Fruit fly (Drosophila melanogaster): ENCODE measurements around the gene mtgo.

The mtgo gene

DNA sequence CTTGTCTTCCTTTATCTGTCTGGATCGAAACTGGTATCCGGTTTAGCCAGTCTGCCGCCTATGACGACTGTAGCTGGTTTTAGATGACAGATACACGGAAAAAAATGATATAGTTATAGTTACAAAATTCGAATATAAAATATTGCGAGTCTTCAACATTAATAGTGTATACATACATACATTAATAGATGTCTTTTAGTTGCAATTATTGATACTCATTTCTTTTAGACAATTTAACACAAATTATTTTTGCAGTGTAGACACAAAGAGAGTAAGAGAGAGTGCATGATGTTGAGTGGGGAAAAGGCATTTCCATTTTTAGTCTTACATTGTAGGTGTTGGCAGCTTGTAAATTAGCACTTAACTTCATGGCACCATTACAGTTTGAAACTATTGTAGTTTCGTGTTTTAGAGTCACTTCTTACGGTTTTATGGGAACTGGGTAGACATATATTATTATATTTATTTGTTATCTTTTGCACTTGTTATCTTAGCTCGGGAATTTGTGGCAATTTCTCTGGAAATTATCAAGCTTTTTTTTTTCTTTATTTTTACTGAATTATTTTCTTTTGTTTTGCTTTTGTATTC, 49.5 kb upstream of the mtgo start:
- TF ChIP-seq Gug (GFP tag; IDR thresholded peaks at IDR 0.05) (no peak), Oli (tag; optimal IDR thresholded peaks at IDR 0.05) (peak; percentile 91), maf-S (GFP tag; optimal IDR thresholded peaks at IDR 0.05) (peak; percentile 66), CG9609 (GFP tag; optimal IDR thresholded peaks at IDR 0.05) (peak; percentile 73), CG8924 (tag; optimal IDR thresholded peaks at IDR 0.05) (peak; percentile 96), yki (optimal IDR thresholded peaks at IDR 0.05) (no peak), CG42726 (GFP tag; IDR thresholded peaks at IDR 0.05; ENCODE audit: partially characterized antibody) (no peak), Deaf1 (tag; optimal IDR thresholded peaks at IDR 0.05) (no peak), shn (GFP tag; optimal IDR thresholded peaks at IDR 0.05) (peak; percentile 56), hth (optimal IDR thresholded peaks at IDR 0.05) (no peak), Hmx (GFP tag; optimal IDR thresholded peaks at IDR 0.05) (no peak), da (GFP tag; optimal IDR thresholded peaks at IDR 0.05) (peak; percentile 20), CG6683 (GFP tag; optimal IDR thresholded peaks at IDR 0.05) (no peak), CG4617 (GFP tag; optimal IDR thresholded peaks at IDR 0.05; ENCODE audit: borderline replicate concordance) (peak; percentile 72), sima (GFP tag; optimal IDR thresholded peaks at IDR 0.05) (no peak), sens-2 (GFP tag; IDR thresholded peaks at IDR 0.05) (peak; percentile 59; the same call in 1 of the 2 replicates), CG14965 (GFP tag; optimal IDR thresholded peaks at IDR 0.05; ENCODE audit: borderline replicate concordance) (no peak), CG12659 (GFP tag; optimal IDR thresholded peaks at IDR 0.05) (peak; percentile 85), nau (GFP tag; optimal IDR thresholded peaks at IDR 0.05) (no peak), Bteb2 (GFP tag; optimal IDR thresholded peaks at IDR 0.05) (peak; percentile 79), Ptx1 (GFP tag; IDR thresholded peaks at IDR 0.05) (peak; percentile 82), vfl (GFP tag; optimal IDR thresholded peaks at IDR 0.05) (peak; percentile 56), pfk (GFP tag; optimal IDR thresholded peaks at IDR 0.05) (no peak), pan (optimal IDR thresholded peaks at IDR 0.05) (no peak), pan (GFP tag; optimal IDR thresholded peaks at IDR 0.05 in 1 of 2, IDR thresholded peaks at IDR 0.05 in 1 of 2) (no peak), trh (GFP tag; optimal IDR thresholded peaks at IDR 0.05) (peak; percentile 56), CG8290 (GFP tag; optimal IDR thresholded peaks at IDR 0.05) (peak; percentile 85), CG8290 (tag; optimal IDR thresholded peaks at IDR 0.05) (peak in 1 of 2 experiments; percentile 93), ftz-f1 (GFP tag; optimal IDR thresholded peaks at IDR 0.05) (no peak), CG30020 (tag; optimal IDR thresholded peaks at IDR 0.05) (no peak), luna (GFP tag; optimal IDR thresholded peaks at IDR 0.05) (peak; percentile 28), CG13775 (GFP tag; optimal IDR thresholded peaks at IDR 0.05) (peak; percentile 71), Opbp (GFP tag; IDR thresholded peaks at IDR 0.05; ENCODE audit: partially characterized antibody) (no peak), CG3847 (GFP tag; IDR thresholded peaks at IDR 0.05) (peak; percentile 72), jing (GFP tag; optimal IDR thresholded peaks at IDR 0.05) (peak; percentile 86), stc (GFP tag; IDR thresholded peaks at IDR 0.05) (no peak), CG10543 (GFP tag; optimal IDR thresholded peaks at IDR 0.05) (no peak), wdn (GFP tag; IDR thresholded peaks at IDR 0.05) (peak; percentile 69), Myb (GFP tag; optimal IDR thresholded peaks at IDR 0.05) (peak; percentile 45), Dip3 (GFP tag; optimal IDR thresholded peaks at IDR 0.05) (no peak), croc (GFP tag; conservative IDR thresholded peaks at IDR 0.05) (no peak), sens (GFP tag) (peak; percentile 33), gro (GFP tag; optimal IDR thresholded peaks at IDR 0.05) (no peak), CG11696 (GFP tag; IDR thresholded peaks at IDR 0.05) (no peak), Elba2 (GFP tag; optimal IDR thresholded peaks at IDR 0.05) (peak; percentile 3), Ravus (GFP tag; IDR thresholded peaks at IDR 0.05) (no peak), HLH4C (GFP tag; IDR thresholded peaks at IDR 0.05; ENCODE audit: partially characterized antibody) (no peak), CG34376 (GFP tag; optimal IDR thresholded peaks at IDR 0.05) (no peak), knrl (GFP tag; IDR thresholded peaks at IDR 0.05; ENCODE audit: partially characterized antibody) (no peak), CG15696 (tag; optimal IDR thresholded peaks at IDR 0.05) (no peak), CG17912 (GFP tag; optimal IDR thresholded peaks at IDR 0.05) (peak; percentile 42), HLHmδ (GFP tag; optimal IDR thresholded peaks at IDR 0.05) (no peak)

All from whole organism, embryonic.